Fruit fly (Drosophila melanogaster): ENCODE data around the gene lectin-29Ca.

Gene lectin-29Ca

DNA sequence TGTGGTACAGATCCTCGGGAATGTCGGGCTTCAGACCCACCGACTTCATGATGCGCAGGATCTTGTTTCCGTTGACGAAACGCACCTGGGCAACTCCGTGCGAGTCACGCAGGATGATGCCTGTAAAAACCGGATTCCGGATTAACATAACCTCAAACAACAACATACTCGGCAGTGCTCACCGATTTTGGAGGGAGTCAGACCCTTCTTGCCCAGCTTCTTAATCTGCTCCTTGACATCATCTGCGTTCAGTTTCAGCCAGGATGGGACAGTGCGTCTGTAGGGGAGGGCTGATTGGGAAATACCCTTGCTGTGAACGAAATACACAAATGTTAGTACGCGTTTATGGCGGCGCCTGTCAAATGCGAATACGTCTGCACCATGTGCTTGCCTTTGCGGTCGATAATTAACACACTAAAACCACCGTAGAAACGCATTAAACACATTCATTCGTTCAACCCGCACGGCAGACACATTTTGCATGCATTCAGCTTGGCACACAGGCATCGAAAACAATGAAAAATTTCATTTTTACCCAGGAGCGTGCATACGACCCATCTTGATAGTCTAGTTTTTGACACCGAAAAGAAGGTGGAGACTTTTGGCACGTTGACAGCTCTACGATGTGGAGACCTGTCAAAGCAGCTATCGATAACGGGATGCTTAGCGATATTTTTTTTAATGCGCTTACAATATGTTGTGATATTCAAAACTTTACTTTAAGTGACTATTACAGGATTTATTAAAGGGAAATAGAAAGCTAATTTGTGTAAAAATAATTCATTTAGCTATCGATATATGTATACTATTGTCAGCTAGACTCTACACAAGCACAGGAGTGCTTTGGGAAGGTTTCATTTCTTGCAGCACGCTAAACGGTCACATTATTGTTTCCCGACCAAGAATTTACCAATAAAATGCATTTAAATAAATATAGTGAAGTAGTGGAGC lies 29.8 kb downstream of the lectin-29Ca start, which contains the start of the genes RpS13 and CSN8 (continued):
- no peak for TF ChIP-seq net (GFP tag; optimal IDR thresholded peaks at IDR 0.05)
- TF ChIP-seq CG11902 (GFP tag; optimal IDR thresholded peaks at IDR 0.05): no peak
- TF ChIP-seq Ets96B (tag; optimal IDR thresholded peaks at IDR 0.05): no peak
- TF ChIP-seq CG15336 (GFP tag; IDR thresholded peaks at IDR 0.05): no peak
- no peak for TF ChIP-seq Ets21C (GFP tag; optimal IDR thresholded peaks at IDR 0.05)
- TF ChIP-seq salr (GFP tag; optimal IDR thresholded peaks at IDR 0.05): no peak
- TF ChIP-seq Met (GFP tag; optimal IDR thresholded peaks at IDR 0.05): peak; percentile 16
- no peak for TF ChIP-seq Hr4 (GFP tag; optimal IDR thresholded peaks at IDR 0.05)
- TF ChIP-seq lz (GFP tag; optimal IDR thresholded peaks at IDR 0.05): peak; percentile 15
- TF ChIP-seq fd85E (GFP tag; optimal IDR thresholded peaks at IDR 0.05): no peak
- TF ChIP-seq fd59A (GFP tag; optimal IDR thresholded peaks at IDR 0.05): no peak
- peak; percentile 59 for TF ChIP-seq Eip78C (GFP tag)
- TF ChIP-seq spab (GFP tag; optimal IDR thresholded peaks at IDR 0.05): no peak
- TF ChIP-seq dac (GFP tag; optimal IDR thresholded peaks at IDR 0.05): no peak
- no peak for TF ChIP-seq vri (GFP tag; optimal IDR thresholded peaks at IDR 0.05)
- TF ChIP-seq Smox (GFP tag; optimal IDR thresholded peaks at IDR 0.05): peak; percentile 7
- no peak for TF ChIP-seq OdsH (GFP tag; optimal IDR thresholded peaks at IDR 0.05)
- TF ChIP-seq CG6854 (GFP tag; optimal IDR thresholded peaks at IDR 0.05): no peak
- no peak for TF ChIP-seq Sox102F (GFP tag; optimal IDR thresholded peaks at IDR 0.05)
- TF ChIP-seq eg (GFP tag; IDR thresholded peaks at IDR 0.05): no peak
- TF ChIP-seq CG8632 (GFP tag; optimal IDR thresholded peaks at IDR 0.05): no peak
- TF ChIP-seq CG11762 (GFP tag; optimal IDR thresholded peaks at IDR 0.05; ENCODE audit: insufficient read depth): no peak
- TF ChIP-seq CG11294 (GFP tag; IDR thresholded peaks at IDR 0.05): no peak
- TF ChIP-seq Lpt (GFP tag; optimal IDR thresholded peaks at IDR 0.05): no peak
- no peak for TF ChIP-seq CG10631 (GFP tag; optimal IDR thresholded peaks at IDR 0.05)
- no peak for TF ChIP-seq Eip93F (GFP tag; optimal IDR thresholded peaks at IDR 0.05)
- no peak for TF ChIP-seq CG6792 (GFP tag; optimal IDR thresholded peaks at IDR 0.05)
- no peak for TF ChIP-seq CG10669 (GFP tag; optimal IDR thresholded peaks at IDR 0.05)
- TF ChIP-seq achi (GFP tag; optimal IDR thresholded peaks at IDR 0.05): peak; percentile 100
- no peak for TF ChIP-seq Hr38 (GFP tag; optimal IDR thresholded peaks at IDR 0.05)
- TF ChIP-seq CG1621 (tag; optimal IDR thresholded peaks at IDR 0.05): peak; percentile 49
- TF ChIP-seq CG7368 (GFP tag; optimal IDR thresholded peaks at IDR 0.05): no peak
- TF ChIP-seq Blimp-1 (GFP tag; optimal IDR thresholded peaks at IDR 0.05): no peak
- no peak for TF ChIP-seq CG32006 (GFP tag; optimal IDR thresholded peaks at IDR 0.05)

DNA sequence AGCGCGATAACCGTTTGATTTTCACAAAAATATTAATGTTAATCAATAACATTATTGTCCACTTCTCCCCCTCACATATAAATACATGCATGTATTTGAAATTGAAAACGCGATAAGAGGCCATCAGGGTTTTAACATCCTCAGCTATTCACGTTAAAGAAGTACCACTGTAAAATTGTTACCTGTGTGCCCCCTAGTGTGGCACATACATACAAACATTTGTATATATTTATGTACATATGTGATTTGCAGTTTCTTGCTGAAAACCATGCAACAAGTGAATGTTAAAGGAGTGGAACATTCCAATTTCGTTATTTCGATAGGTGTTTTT lies 31.2 kb downstream of the lectin-29Ca start:
- TF ChIP-seq salr (GFP tag; optimal IDR thresholded peaks at IDR 0.05): peak in 1 of 2 experiments; percentile 24
- TF ChIP-seq OdsH (GFP tag; optimal IDR thresholded peaks at IDR 0.05): no peak
- no peak for TF ChIP-seq CG6276 (GFP tag; optimal IDR thresholded peaks at IDR 0.05)
- peak; percentile 6; the same call in 2 of the 3 replicates for TF ChIP-seq eg (GFP tag; IDR thresholded peaks at IDR 0.05)

DNA sequence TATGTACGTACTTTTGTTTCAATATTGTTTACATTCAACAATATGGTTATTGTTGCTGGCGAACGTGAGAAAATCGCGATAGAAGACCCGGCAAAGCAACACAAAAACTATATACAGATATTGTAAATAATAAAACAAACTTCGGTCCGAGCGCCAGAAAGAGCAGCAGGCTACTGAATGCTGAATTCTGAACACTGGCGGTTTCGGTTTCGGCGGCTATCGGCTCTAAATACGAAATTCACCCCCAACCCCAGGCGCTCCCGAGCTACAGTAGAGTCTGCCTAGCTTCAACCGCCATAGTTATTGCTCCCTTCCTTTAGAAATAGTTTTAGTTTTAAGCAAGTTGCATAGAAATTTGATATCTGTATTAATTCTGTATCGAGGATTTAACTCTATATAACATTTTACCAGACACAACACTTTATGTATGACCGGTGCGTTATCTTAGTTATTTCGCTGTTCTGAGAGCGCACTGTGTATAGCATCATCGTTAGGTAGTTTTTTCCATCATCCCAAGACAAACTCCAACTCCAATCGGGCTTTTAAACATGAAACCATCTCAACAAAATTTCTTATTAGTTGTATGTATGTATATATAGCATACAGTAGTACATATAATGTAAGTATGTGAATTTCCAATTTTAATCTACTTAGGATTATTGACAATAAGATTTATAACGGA lies 31.7 kb downstream of the lectin-29Ca start, which contains the start of gene CG7627:
Gene CG7627, minus strand, starts transcription at position 197 of the 682 bp plus-strand sequence.
- no peak for TF ChIP-seq Eip93F (GFP tag; optimal IDR thresholded peaks at IDR 0.05)
- TF ChIP-seq CG6792 (GFP tag; optimal IDR thresholded peaks at IDR 0.05): peak; percentile 60
- TF ChIP-seq Lpt (GFP tag; optimal IDR thresholded peaks at IDR 0.05): peak; percentile 16
- TF ChIP-seq cyc (GFP tag; optimal IDR thresholded peaks at IDR 0.05): peak; percentile 75
- peak; percentile 46 for TF ChIP-seq fd59A (GFP tag; optimal IDR thresholded peaks at IDR 0.05)
- peak; percentile 74 for TF ChIP-seq pdm3 (GFP tag; optimal IDR thresholded peaks at IDR 0.05)
- TF ChIP-seq achi (GFP tag; optimal IDR thresholded peaks at IDR 0.05): peak; percentile 71
- TF ChIP-seq CG10669 (GFP tag; optimal IDR thresholded peaks at IDR 0.05): peak; percentile 58
- peak; percentile 70 for TF ChIP-seq Met (GFP tag; optimal IDR thresholded peaks at IDR 0.05)
- peak; percentile 65 for TF ChIP-seq CG6276 (GFP tag; optimal IDR thresholded peaks at IDR 0.05)
- TF ChIP-seq CG16779 (tag; optimal IDR thresholded peaks at IDR 0.05): peak; percentile 7
- TF ChIP-seq CG6854 (GFP tag; optimal IDR thresholded peaks at IDR 0.05): no peak
- TF ChIP-seq CG8632 (GFP tag; optimal IDR thresholded peaks at IDR 0.05): peak; percentile 7
- peak; percentile 51 for TF ChIP-seq CG34406 (GFP tag; optimal IDR thresholded peaks at IDR 0.05)
- peak; percentile 80 for TF ChIP-seq lz (GFP tag; optimal IDR thresholded peaks at IDR 0.05)
- TF ChIP-seq spab (GFP tag; optimal IDR thresholded peaks at IDR 0.05): peak; percentile 53
- peak; percentile 35 for TF ChIP-seq CG10631 (GFP tag; optimal IDR thresholded peaks at IDR 0.05)
- TF ChIP-seq Ets96B (tag; optimal IDR thresholded peaks at IDR 0.05): no peak
- TF ChIP-seq Hr38 (GFP tag; optimal IDR thresholded peaks at IDR 0.05): no peak
- TF ChIP-seq OdsH (GFP tag; optimal IDR thresholded peaks at IDR 0.05): peak; percentile 65
- no peak for TF ChIP-seq CG4318 (GFP tag; optimal IDR thresholded peaks at IDR 0.05)
- TF ChIP-seq Ets21C (GFP tag; optimal IDR thresholded peaks at IDR 0.05): peak; percentile 62
- peak; percentile 96 for TF ChIP-seq svp (GFP tag)
- peak; percentile 51 for TF ChIP-seq acj6 (GFP tag; optimal IDR thresholded peaks at IDR 0.05)
- peak; percentile 71 for TF ChIP-seq topi (GFP tag; optimal IDR thresholded peaks at IDR 0.05)

Measured in whole organism, prepupa.